Worm (Caenorhabditis elegans) whole organism, midembryonic: ENCODE results near the gene R160.2.

Experiments used
- cog-1 ChIP-seq: sonication (generic microtip); optimal IDR thresholded peaks from 2 replicates; lab custom pipeline; 2016; ENCODE audit warnings: missing genetic modification characterization, missing compliant biosample characterization
- med-1 ChIP-seq: sonication (generic microtip); optimal IDR thresholded peaks from 2 replicates; lab custom pipeline; 2017; ENCODE audit warnings: missing genetic modification characterization, mild to moderate bottlenecking, missing compliant biosample characterization, antibody characterized with exemption, missing genetic modification reagents; ENCODE audit not compliant: insufficient read depth
- ztf-23 ChIP-seq: fragments of 200-800 bp; sonication (Bioruptor generic); IDR thresholded peaks from 2 replicates; pipeline ENCODE4 v1.3.6; 2022; ENCODE audit warnings: missing genetic modification reagents, missing genetic modification characterization, missing compliant biosample characterization

- TF ChIP-seq med-1 (GFP tag; lab: Kevin White, UChicago) (no peak), cog-1 (no peak), ztf-23 (no peak)
Measured at ce11 chrX:4413206-4413605, 36.5 kb upstream of the R160.2 start.
